Fruit fly (Drosophila melanogaster) whole organism: ENCODE results near the gene CG43755.

Experiments used
- CG8478 ChIP-seq: fragments of >200 bp; optimal IDR thresholded peaks from 2 replicates; lab custom pipeline; 2018; ENCODE audit warnings: inconsistent platforms
- Dll ChIP-seq: fragments of >200 bp; optimal IDR thresholded peaks from 2 replicates; lab custom pipeline; 2017
- EcR ChIP-seq, 2 experiments: fragments of >200 bp; optimal IDR thresholded peaks; 2 replicates each; lab custom pipeline; 2017; ENCODE audit warnings: missing biosample characterization in 2 of 2, missing genetic modification characterization in 2 of 2, missing genetic modification reagents in 2 of 2
- pan ChIP-seq: fragments of >200 bp; optimal IDR thresholded peaks from 2 replicates; lab custom pipeline; 2017
- psq ChIP-seq: fragments of >200 bp; optimal IDR thresholded peaks from 2 replicates; lab custom pipeline; 2017
- usp ChIP-seq: fragments of >200 bp; optimal IDR thresholded peaks from 2 replicates; lab custom pipeline; 2017; ENCODE audit warnings: missing biosample characterization, missing genetic modification characterization, mixed read lengths

Gene CG43755

dm6 chr2L:329661-330060 is at the start of gene CG43755:
CG43755 (minus strand) TSS chr2L:329761.
- TF ChIP-seq usp (GFP tag; lab: Kevin White, UChicago) (no peak), EcR (GFP tag; optimal IDR thresholded peaks at IDR 0.05; lab: Kevin White, UChicago) (no peak), psq (no peak), pan (lab: Kevin White, UChicago) (no peak), Dll (lab: Kevin White, UChicago) (no peak), CG8478 (lab: Kevin White, UChicago) (no peak)

dm6 chr2L:378815-379440 is 49.4 kb upstream of the CG43755 start:
- TF ChIP-seq pan (lab: Kevin White, UChicago) (no peak), Dll (lab: Kevin White, UChicago) (no peak), EcR (GFP tag; optimal IDR thresholded peaks at IDR 0.05; lab: Kevin White, UChicago) (no peak), usp (GFP tag; lab: Kevin White, UChicago) (no peak), CG8478 (lab: Kevin White, UChicago) (no peak), psq (no peak)

- TF ChIP-seq usp (GFP tag; lab: Kevin White, UChicago) (no peak), Dll (lab: Kevin White, UChicago) (no peak), EcR (GFP tag; optimal IDR thresholded peaks at IDR 0.05; lab: Kevin White, UChicago) (no peak), pan (lab: Kevin White, UChicago) (no peak), CG8478 (lab: Kevin White, UChicago) (no peak), psq (no peak)
Observed at dm6 chr2L:377780-378222, 48.2 kb upstream of the CG43755 start, which contains the start of gene al. al (plus strand) TSS chr2L:378112.

- no peak for TF ChIP-seq pan (lab: Kevin White, UChicago)
- TF ChIP-seq usp (GFP tag; lab: Kevin White, UChicago), result no peak
- no peak for TF ChIP-seq EcR (GFP tag; optimal IDR thresholded peaks at IDR 0.05; lab: Kevin White, UChicago)
- TF ChIP-seq psq, result no peak
- TF ChIP-seq Dll (lab: Kevin White, UChicago), result no peak
- TF ChIP-seq CG8478 (lab: Kevin White, UChicago), result no peak
Observed at dm6 chr2L:371747-372146, 42.2 kb upstream of the CG43755 start.

- TF ChIP-seq EcR (GFP tag; optimal IDR thresholded peaks at IDR 0.05; lab: Kevin White, UChicago) (no peak), Dll (lab: Kevin White, UChicago) (no peak), usp (GFP tag; lab: Kevin White, UChicago) (no peak)
Observed at dm6 chr2L:369811-370210, 40.2 kb upstream of the CG43755 start.

dm6 chr2L:368398-369008 is 38.9 kb upstream of the CG43755 start:
- TF ChIP-seq Dll (lab: Kevin White, UChicago) (no peak), EcR (GFP tag; optimal IDR thresholded peaks at IDR 0.05; lab: Kevin White, UChicago) (no peak), usp (GFP tag; lab: Kevin White, UChicago) (no peak), pan (lab: Kevin White, UChicago) (no peak), psq (no peak), CG8478 (lab: Kevin White, UChicago) (no peak)

dm6 chr2L:366876-367275 is 37.3 kb upstream of the CG43755 start:
- no peak for TF ChIP-seq pan (lab: Kevin White, UChicago)

- TF ChIP-seq usp (GFP tag; lab: Kevin White, UChicago) (no peak), Dll (lab: Kevin White, UChicago) (no peak), pan (lab: Kevin White, UChicago) (no peak), EcR (GFP tag; optimal IDR thresholded peaks at IDR 0.05; lab: Kevin White, UChicago) (no peak), CG8478 (lab: Kevin White, UChicago) (no peak), psq (no peak)
Observed at dm6 chr2L:357556-358130, 28.1 kb upstream of the CG43755 start, which contains the start of gene Ent1. Ent1 (minus strand) TSS chr2L:357874.

- TF ChIP-seq EcR (GFP tag; optimal IDR thresholded peaks at IDR 0.05; lab: Kevin White, UChicago) (no peak), CG8478 (lab: Kevin White, UChicago) (no peak)
Observed at dm6 chr2L:356234-356633, 26.7 kb upstream of the CG43755 start.

dm6 chr2L:347604-348003 is 18.0 kb upstream of the CG43755 start:
- TF ChIP-seq pan (lab: Kevin White, UChicago) (no peak), usp (GFP tag; lab: Kevin White, UChicago) (no peak), Dll (lab: Kevin White, UChicago) (no peak), psq (no peak), CG8478 (lab: Kevin White, UChicago) (no peak), EcR (GFP tag; optimal IDR thresholded peaks at IDR 0.05; lab: Kevin White, UChicago) (no peak)

- TF ChIP-seq psq (no peak), Dll (lab: Kevin White, UChicago) (no peak), CG8478 (lab: Kevin White, UChicago) (no peak), EcR (GFP tag; optimal IDR thresholded peaks at IDR 0.05; lab: Kevin White, UChicago) (no peak), pan (lab: Kevin White, UChicago) (no peak), usp (GFP tag; lab: Kevin White, UChicago) (no peak)
Observed at dm6 chr2L:346781-347180, 17.2 kb upstream of the CG43755 start.

- TF ChIP-seq psq (no peak), usp (GFP tag; lab: Kevin White, UChicago) (no peak), Dll (lab: Kevin White, UChicago) (no peak), pan (lab: Kevin White, UChicago) (no peak), EcR (GFP tag; optimal IDR thresholded peaks at IDR 0.05; lab: Kevin White, UChicago) (no peak), CG8478 (lab: Kevin White, UChicago) (no peak)
Observed at dm6 chr2L:332235-332634, 2.7 kb upstream of the CG43755 start, which contains the start of gene CG31921. CG31921 (minus strand) TSS chr2L:332335.
